Worm (Caenorhabditis elegans) whole organism, L1 larva: ENCODE data around the gene F19B10.1.

Experiments
- dpl-1 ChIP-seq, 3 experiments: fragments of 150-350 bp in 2 of 3; sonication (generic microtip) in 1 of 3; optimal IDR thresholded peaks; 2 replicates each; lab custom pipeline; 2014 to 2017; ENCODE audit warnings: missing biosample characterization in 3 of 3, missing genetic modification characterization in 3 of 3, missing genetic modification reagents in 3 of 3
- egl-27 ChIP-seq, 2 experiments: fragments of 150-350 bp in 1 of 2; sonication (generic microtip); optimal IDR thresholded peaks; 3 replicates each; lab custom pipeline; 2017 to 2018; ENCODE audit warnings: missing biosample characterization in 2 of 2, missing genetic modification characterization in 2 of 2, missing genetic modification reagents in 2 of 2
- fos-1 ChIP-seq: fragments of 150-350 bp; optimal IDR thresholded peaks from 2 replicates; lab custom pipeline; 2014; ENCODE audit warnings: missing biosample characterization, missing genetic modification characterization
- grh-1 ChIP-seq: fragments of 200-800 bp; sonication (Bioruptor generic); IDR thresholded peaks from 2 replicates; pipeline ENCODE4 v1.3.6; 2022; ENCODE audit warnings: missing genetic modification reagents, missing genetic modification characterization, missing compliant biosample characterization
- jun-1 ChIP-seq: fragments of 150-350 bp; optimal IDR thresholded peaks from 2 replicates; lab custom pipeline; 2014; ENCODE audit warnings: missing biosample characterization, missing genetic modification reagents, missing genetic modification characterization
- lin-15B ChIP-seq: fragments of 150-350 bp; sonication (generic microtip); optimal IDR thresholded peaks from 3 replicates; lab custom pipeline; 2014; ENCODE audit warnings: missing biosample characterization, missing genetic modification characterization
- lin-35 ChIP-seq, 2 experiments: fragments of 150-350 bp; optimal IDR thresholded peaks; 2 replicates each; lab custom pipeline; 2014; ENCODE audit warnings: missing biosample characterization in 2 of 2, missing genetic modification characterization in 2 of 2, missing genetic modification reagents in 2 of 2
- mef-2 ChIP-seq: fragments of 150-350 bp; optimal IDR thresholded peaks from 2 replicates; lab custom pipeline; 2014; ENCODE audit warnings: missing biosample characterization, missing genetic modification characterization
- nhr-237 ChIP-seq: fragments of 150-350 bp; optimal IDR thresholded peaks from 2 replicates; lab custom pipeline; 2014; ENCODE audit warnings: missing biosample characterization, missing genetic modification characterization
- nhr-47 ChIP-seq: sonication (generic microtip); optimal IDR thresholded peaks from 2 replicates; lab custom pipeline; 2016; ENCODE audit warnings: mild to moderate bottlenecking, missing genetic modification characterization, moderate library complexity, missing compliant biosample characterization
- nhr-76 ChIP-seq: sonication (generic microtip); optimal IDR thresholded peaks from 2 replicates; lab custom pipeline; 2017; ENCODE audit warnings: missing biosample characterization, missing genetic modification characterization
- nhr-77 ChIP-seq: fragments of 150-350 bp; optimal IDR thresholded peaks from 2 replicates; lab custom pipeline; 2014; ENCODE audit warnings: missing biosample characterization, missing genetic modification characterization
- swsn-7 ChIP-seq: sonication (generic microtip); optimal IDR thresholded peaks from 2 replicates; lab custom pipeline; 2016; ENCODE audit warnings: missing genetic modification characterization, missing compliant biosample characterization
- ztf-4 ChIP-seq: fragments of 150-350 bp; optimal IDR thresholded peaks from 2 replicates; lab custom pipeline; 2014; ENCODE audit warnings: missing biosample characterization, missing genetic modification characterization

DNA sequence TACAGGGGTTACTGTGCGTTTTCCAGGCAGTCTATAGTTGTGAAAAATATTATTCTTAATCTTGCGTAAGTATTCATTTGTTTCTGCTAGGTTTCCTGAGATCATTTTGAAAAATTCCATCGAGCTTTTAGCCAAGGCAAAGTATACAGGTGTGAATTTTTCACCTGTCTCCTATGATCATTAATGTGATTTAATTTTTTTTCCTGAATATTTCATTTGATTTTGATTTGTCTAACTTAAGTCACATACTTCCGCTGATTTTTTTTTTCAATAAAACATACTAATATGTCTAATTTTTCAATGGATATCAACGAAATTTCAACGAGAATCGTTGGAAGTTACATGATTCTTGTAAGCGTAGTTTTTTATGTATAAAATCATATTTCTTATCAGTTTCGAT lies 22.3 kb downstream of the F19B10.1 start, which contains the start of gene srx-108:
- no peak for TF ChIP-seq grh-1
- TF ChIP-seq nhr-77, result no peak
- TF ChIP-seq nhr-76 (tag; lab: Kevin White, UChicago), result no peak
- TF ChIP-seq ztf-4 (tag; lab: Kevin White, UChicago), result no peak
- no peak for TF ChIP-seq lin-15B (tag; lab: Kevin White, UChicago)
- no peak for TF ChIP-seq dpl-1 (GFP tag; optimal IDR thresholded peaks at IDR 0.05; lab: Kevin White, UChicago)
- no peak for TF ChIP-seq egl-27 (tag; optimal IDR thresholded peaks at IDR 0.05; lab: Kevin White, UChicago)
- TF ChIP-seq mef-2 (tag; lab: Kevin White, UChicago), result no peak
- no peak for TF ChIP-seq nhr-237 (tag; lab: Kevin White, UChicago)
- no peak for TF ChIP-seq swsn-7 (tag; lab: Kevin White, UChicago)
- no peak for TF ChIP-seq fos-1
- TF ChIP-seq lin-35 (GFP tag; optimal IDR thresholded peaks at IDR 0.05; lab: Kevin White, UChicago), result no peak
- no peak for TF ChIP-seq jun-1 (tag; lab: Kevin White, UChicago)
- no peak for TF ChIP-seq nhr-47
